Worm (Caenorhabditis elegans) whole organism, young adult: ENCODE results near the gene acer-1.

ENCODE experiments used
- B0035.1 ChIP-seq: sonication (generic microtip); optimal IDR thresholded peaks from 2 replicates; lab custom pipeline; 2016; ENCODE audit warnings: missing genetic modification characterization, mild to moderate bottlenecking, missing compliant biosample characterization, missing genotype, missing genetic modification reagents
- B0261.1 ChIP-seq: sonication (generic microtip); optimal IDR thresholded peaks from 2 replicates; lab custom pipeline; 2016; ENCODE audit warnings: mild to moderate bottlenecking, missing genetic modification characterization, moderate library complexity, missing compliant biosample characterization
- C06A6.2 ChIP-seq: fragments of 200-800 bp; sonication (Bioruptor generic); conservative IDR thresholded peaks from 2 replicates; pipeline ENCODE4 v1.3.6; 2022; ENCODE audit warnings: missing genetic modification characterization, missing compliant biosample characterization
- F10E7.11 ChIP-seq: sonication (generic microtip); optimal IDR thresholded peaks from 2 replicates; lab custom pipeline; 2017; ENCODE audit warnings: mild to moderate bottlenecking, missing genetic modification characterization, moderate library complexity, missing compliant biosample characterization
- F22D6.2 ChIP-seq: sonication (generic microtip); optimal IDR thresholded peaks from 2 replicates; lab custom pipeline; 2016; ENCODE audit warnings: mild to moderate bottlenecking, missing genetic modification characterization, missing compliant biosample characterization
- F37B4.10 ChIP-seq: fragments of 200-800 bp; sonication (Bioruptor generic); IDR thresholded peaks from 2 replicates; pipeline ENCODE4 v1.3.6; 2022; ENCODE audit warnings: missing genetic modification characterization, missing compliant biosample characterization
- F39B2.1 ChIP-seq: fragments of 200-800 bp; sonication (Bioruptor generic); IDR thresholded peaks from 2 replicates; pipeline ENCODE4 v1.3.6; 2022; ENCODE audit warnings: missing genetic modification reagents, missing genetic modification characterization, missing compliant biosample characterization
- F49E8.2 ChIP-seq: sonication (generic microtip); optimal IDR thresholded peaks from 3 replicates; lab custom pipeline; 2017; ENCODE audit warnings: missing genetic modification characterization, mild to moderate bottlenecking, missing compliant biosample characterization, antibody characterized with exemption, moderate library complexity; ENCODE audit not compliant: insufficient read depth
- K11D2.4 ChIP-seq: fragments of 200-800 bp; sonication (Bioruptor generic); IDR thresholded peaks from 2 replicates; pipeline ENCODE4 v1.3.6; 2022; ENCODE audit warnings: missing genetic modification reagents, missing genetic modification characterization, missing compliant biosample characterization
- Y53F4B.3 ChIP-seq: fragments of 200-800 bp; sonication (Bioruptor generic); IDR thresholded peaks from 2 replicates; pipeline ENCODE4 v1.3.6; 2022; ENCODE audit warnings: missing genetic modification reagents, missing genetic modification characterization, missing compliant biosample characterization
- Y53G8AR.9 ChIP-seq: fragments of 200-800 bp; sonication (Bioruptor generic); conservative IDR thresholded peaks from 2 replicates; pipeline ENCODE4 v1.3.6; 2022; ENCODE audit warnings: missing genetic modification reagents, missing genetic modification characterization, missing compliant biosample characterization
- Y56A3A.18 ChIP-seq: fragments of 200-800 bp; sonication (Bioruptor generic); IDR thresholded peaks from 2 replicates; pipeline ENCODE4 v1.3.6; 2022; ENCODE audit warnings: missing genetic modification reagents, missing genetic modification characterization, missing compliant biosample characterization
- ZK185.1 ChIP-seq: sonication (generic microtip); optimal IDR thresholded peaks from 2 replicates; lab custom pipeline; 2016; ENCODE audit warnings: mild to moderate bottlenecking, missing genetic modification characterization, missing compliant biosample characterization; ENCODE audit not compliant: poor library complexity, severe bottlenecking
- ama-1 ChIP-seq, 3 experiments: fragments of 150-350 bp in 1 of 3; sonication (generic microtip) in 2 of 3; optimal IDR thresholded peaks; 2 replicates each; lab custom pipeline; 2014 to 2018; ENCODE audit warnings: missing biosample characterization in 2 of 3, missing genetic modification characterization in 2 of 3, missing genetic modification reagents in 2 of 3
- aptf-3 ChIP-seq: fragments of 200-800 bp; sonication (Bioruptor generic); IDR thresholded peaks from 2 replicates; pipeline ENCODE4 v1.3.6; 2022; ENCODE audit warnings: missing genetic modification characterization, missing compliant biosample characterization
- atf-7 ChIP-seq: sonication (generic microtip); optimal IDR thresholded peaks from 2 replicates; lab custom pipeline; 2017; ENCODE audit warnings: mild to moderate bottlenecking, missing genetic modification characterization, missing compliant biosample characterization
- ccch-3 ChIP-seq: fragments of 200-800 bp; sonication (Bioruptor generic); optimal IDR thresholded peaks from 2 replicates; lab custom pipeline; 2018; ENCODE audit warnings: mild to moderate bottlenecking, missing genetic modification characterization, missing compliant biosample characterization
- ceh-79 ChIP-seq: sonication (generic microtip); optimal IDR thresholded peaks from 2 replicates; lab custom pipeline; 2017; ENCODE audit warnings: mild to moderate bottlenecking, missing genetic modification characterization, missing compliant biosample characterization
- chd-7 ChIP-seq: sonication (generic microtip); optimal IDR thresholded peaks from 2 replicates; lab custom pipeline; 2016; ENCODE audit warnings: mild to moderate bottlenecking, missing genetic modification characterization, moderate library complexity, missing compliant biosample characterization
- die-1 ChIP-seq: sonication (generic microtip); optimal IDR thresholded peaks from 2 replicates; lab custom pipeline; 2016; ENCODE audit warnings: missing genotype, mild to moderate bottlenecking, missing genetic modification characterization, missing compliant biosample characterization
- dox-1 ChIP-seq: fragments of 200-800 bp; sonication (Bioruptor generic); IDR thresholded peaks from 2 replicates; pipeline ENCODE4 v1.3.6; 2022; ENCODE audit warnings: missing genetic modification reagents, missing genetic modification characterization, missing compliant biosample characterization
- egrh-3 ChIP-seq: fragments of 200-800 bp; sonication (Bioruptor generic); IDR thresholded peaks from 2 replicates; pipeline ENCODE4 v1.3.6; 2022; ENCODE audit warnings: missing genetic modification reagents, missing genetic modification characterization, missing compliant biosample characterization
- ekl-4 ChIP-seq: fragments of 200-800 bp; sonication (Bioruptor generic); IDR thresholded peaks from 2 replicates; pipeline ENCODE4 v1.3.6; 2022; ENCODE audit warnings: missing genetic modification reagents, missing genetic modification characterization, missing compliant biosample characterization
- fkh-3 ChIP-seq: sonication (generic microtip); optimal IDR thresholded peaks from 2 replicates; lab custom pipeline; 2016; ENCODE audit warnings: mild to moderate bottlenecking, missing genetic modification characterization, missing compliant biosample characterization
- gei-17 ChIP-seq: fragments of 200-800 bp; sonication (Bioruptor generic); optimal IDR thresholded peaks from 2 replicates; lab custom pipeline; 2018; ENCODE audit warnings: mild to moderate bottlenecking, missing genetic modification characterization, missing compliant biosample characterization
- him-1 ChIP-seq: sonication (generic microtip); optimal IDR thresholded peaks from 2 replicates; lab custom pipeline; 2016; ENCODE audit warnings: missing genotype, missing genetic modification reagents, missing genetic modification characterization, missing compliant biosample characterization
- hmg-1.2 ChIP-seq: fragments of 200-800 bp; sonication (Bioruptor generic); IDR thresholded peaks from 2 replicates; pipeline ENCODE4 v1.3.6; 2022; ENCODE audit warnings: missing genetic modification reagents, missing genetic modification characterization, missing compliant biosample characterization
- lag-1 ChIP-seq: fragments of 200-800 bp; sonication (Bioruptor generic); IDR thresholded peaks from 2 replicates; pipeline ENCODE4 v1.3.6; 2022; ENCODE audit warnings: missing genetic modification reagents, missing genetic modification characterization, missing compliant biosample characterization
- let-526 ChIP-seq: fragments of 200-800 bp; sonication (Bioruptor generic); IDR thresholded peaks from 2 replicates; pipeline ENCODE4 v1.3.6; 2022; ENCODE audit warnings: missing genetic modification reagents, missing genetic modification characterization, missing compliant biosample characterization
- lin-26 ChIP-seq: fragments of 200-800 bp; sonication (Bioruptor generic); IDR thresholded peaks from 2 replicates; pipeline ENCODE4 v1.3.6; 2022; ENCODE audit warnings: missing genetic modification reagents, missing genetic modification characterization, missing compliant biosample characterization
- madf-3 ChIP-seq: fragments of 200-800 bp; sonication (Bioruptor generic); IDR thresholded peaks from 2 replicates; pipeline ENCODE4 v1.3.6; 2022; ENCODE audit warnings: missing genetic modification reagents, missing genetic modification characterization, missing compliant biosample characterization
- mel-28 ChIP-seq: sonication (generic microtip); optimal IDR thresholded peaks from 2 replicates; lab custom pipeline; 2016; ENCODE audit warnings: borderline replicate concordance, mild to moderate bottlenecking, missing genetic modification characterization, missing compliant biosample characterization
- nfyb-1 ChIP-seq: fragments of 200-800 bp; sonication (Bioruptor generic); IDR thresholded peaks from 2 replicates; pipeline ENCODE4 v1.3.6; 2022; ENCODE audit warnings: missing genetic modification reagents, missing genetic modification characterization, missing compliant biosample characterization
- nhr-27 ChIP-seq: fragments of 200-800 bp; sonication (Bioruptor generic); optimal IDR thresholded peaks from 2 replicates; lab custom pipeline; 2018; ENCODE audit warnings: mild to moderate bottlenecking, missing genetic modification characterization, moderate library complexity, missing compliant biosample characterization
- repo-1 ChIP-seq: sonication (generic microtip); optimal IDR thresholded peaks from 2 replicates; lab custom pipeline; 2017; ENCODE audit warnings: mild to moderate bottlenecking, missing genetic modification characterization, missing compliant biosample characterization
- sdz-38 ChIP-seq: sonication (generic microtip); optimal IDR thresholded peaks from 2 replicates; lab custom pipeline; 2016; ENCODE audit warnings: missing genotype, missing genetic modification characterization, missing compliant biosample characterization
- sea-2 ChIP-seq: fragments of 200-800 bp; sonication (Bioruptor generic); IDR thresholded peaks from 2 replicates; pipeline ENCODE4 v1.3.6; 2022; ENCODE audit warnings: missing genetic modification characterization, missing compliant biosample characterization
- snpc-4 ChIP-seq, 5 experiments: fragments of 150-350 bp in 1 of 5; sonication (generic microtip) in 4 of 5; optimal IDR thresholded peaks; 2 replicates each; lab custom pipeline; 2014 to 2018; ENCODE audit warnings: missing genetic modification characterization in 5 of 5, missing biosample characterization in 3 of 5, antibody characterized with exemption in 2 of 5, mild to moderate bottlenecking in 2 of 5, missing compliant biosample characterization in 2 of 5, missing genotype in 2 of 5, moderate library complexity in 2 of 5, missing genetic modification reagents in 1 of 5
- somi-1 ChIP-seq: fragments of 200-800 bp; sonication (Bioruptor generic); optimal IDR thresholded peaks from 2 replicates; lab custom pipeline; 2018; ENCODE audit warnings: mild to moderate bottlenecking, missing genetic modification characterization, missing compliant biosample characterization
- tbp1 ChIP-seq: fragments of 200-800 bp; sonication (Bioruptor generic); optimal IDR thresholded peaks from 2 replicates; lab custom pipeline; 2018; ENCODE audit warnings: mild to moderate bottlenecking, missing genetic modification characterization, missing compliant biosample characterization
- tbx-9 ChIP-seq: sonication (generic microtip); optimal IDR thresholded peaks from 2 replicates; lab custom pipeline; 2016; ENCODE audit warnings: borderline replicate concordance, missing genetic modification characterization, inconsistent platforms, missing compliant biosample characterization
- xnd-1 ChIP-seq: sonication (generic microtip); optimal IDR thresholded peaks from 2 replicates; lab custom pipeline; 2016; ENCODE audit warnings: missing genotype, missing genetic modification reagents, missing genetic modification characterization, missing compliant biosample characterization
- zim-3 ChIP-seq: sonication (generic microtip); optimal IDR thresholded peaks from 2 replicates; lab custom pipeline; 2017; ENCODE audit warnings: mild to moderate bottlenecking, missing genetic modification characterization, moderate library complexity, missing compliant biosample characterization
- ztf-22 ChIP-seq: fragments of 200-800 bp; sonication (Bioruptor generic); optimal IDR thresholded peaks from 2 replicates; lab custom pipeline; 2018; ENCODE audit warnings: mild to moderate bottlenecking, missing genetic modification characterization, moderate library complexity, missing compliant biosample characterization

The acer-1 gene

DNA sequence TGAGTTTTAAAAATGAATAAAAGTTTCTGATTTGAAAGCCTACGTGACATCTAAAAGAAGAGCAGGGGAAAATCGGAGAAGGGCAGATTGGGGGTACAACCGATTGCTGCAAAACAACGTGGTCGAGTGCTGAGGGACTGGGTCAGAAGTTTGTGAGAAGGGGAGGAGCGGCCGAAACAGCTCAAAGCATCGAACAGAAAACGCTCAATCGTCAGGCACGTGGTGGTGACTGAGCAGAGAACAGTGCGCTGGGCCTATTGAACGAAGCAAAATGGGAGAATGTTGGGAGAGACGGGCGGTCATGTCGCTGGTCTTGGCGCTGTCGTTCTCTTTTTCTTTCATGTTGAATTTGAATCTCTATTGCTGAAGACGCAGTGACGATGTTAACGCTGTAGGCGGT is 976 bp upstream of the acer-1 start (continued):
- TF ChIP-seq F39B2.1 (GFP tag; lab: Robert Waterston, UW): no peak
- TF ChIP-seq snpc-4 (GFP tag; optimal IDR thresholded peaks at IDR 0.05; lab: Kevin White, UChicago): no peak
- peak in 2 of 4 experiments; percentile 9 to 25 for TF ChIP-seq snpc-4 (tag; optimal IDR thresholded peaks at IDR 0.05; lab: Kevin White, UChicago)
- TF ChIP-seq, all 124 proteins: peak for 38

DNA sequence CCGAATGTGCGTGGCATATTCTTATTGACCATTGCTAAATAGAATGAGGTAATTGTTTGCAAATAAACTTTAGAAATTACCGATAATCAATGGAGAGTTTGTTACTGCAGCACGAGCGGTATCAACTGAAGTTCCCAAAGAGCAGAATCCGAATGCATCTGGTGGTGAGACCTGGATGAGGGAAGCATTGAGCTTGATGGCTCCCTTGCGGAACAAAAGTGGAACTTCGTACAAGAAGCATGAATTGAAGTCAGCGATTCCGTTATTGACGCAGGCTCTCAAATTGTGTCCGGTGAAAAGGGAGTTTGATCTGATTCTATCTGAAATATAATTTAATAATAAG is 649 bp downstream of the acer-1 start:
- no peak for TF ChIP-seq F10E7.11
- TF ChIP-seq hmg-1.2: no peak
- TF ChIP-seq sdz-38: no peak
- no peak for TF ChIP-seq ceh-79
- no peak for TF ChIP-seq ccch-3 (GFP tag; lab: Kevin White, UChicago)
- no peak for TF ChIP-seq ztf-22 (GFP tag; lab: Kevin White, UChicago)
- TF ChIP-seq chd-7 (tag; lab: Kevin White, UChicago): no peak
- TF ChIP-seq C06A6.2 (GFP tag; lab: Robert Waterston, UW): 0 out of 2 replicates have a peak, but pooled peaks have one; percentile 12
- no peak for TF ChIP-seq lin-26
- peak; percentile 33 for TF ChIP-seq fkh-3 (tag; lab: Kevin White, UChicago)
- TF ChIP-seq aptf-3 (GFP tag; lab: Robert Waterston, UW): no peak
- TF ChIP-seq dox-1 (GFP tag; lab: Robert Waterston, UW): no peak
- no peak for TF ChIP-seq F49E8.2
- TF ChIP-seq F37B4.10: 0 out of 2 replicates have a peak, but pooled peaks have one; percentile 70
- no peak for TF ChIP-seq madf-3
- no peak for TF ChIP-seq him-1 (tag; lab: Kevin White, UChicago)
- TF ChIP-seq ekl-4 (GFP tag; lab: Robert Waterston, UW): no peak
- TF ChIP-seq F22D6.2: no peak
- TF ChIP-seq Y53G8AR.9: no peak
- peak; percentile 46; the same call in 1 of the 2 replicates for TF ChIP-seq nfyb-1 (GFP tag; lab: Robert Waterston, UW)
- no peak for TF ChIP-seq snpc-4 (GFP tag; optimal IDR thresholded peaks at IDR 0.05; lab: Kevin White, UChicago)
- no peak for TF ChIP-seq snpc-4 (tag; optimal IDR thresholded peaks at IDR 0.05; lab: Kevin White, UChicago)
- peak; percentile 94 for TF ChIP-seq ama-1 (optimal IDR thresholded peaks at IDR 0.05; lab: Kevin White, UChicago)
- TF ChIP-seq ama-1 (GFP tag; optimal IDR thresholded peaks at IDR 0.05; lab: Kevin White, UChicago): no peak
- peak; percentile 43 for TF ChIP-seq somi-1 (GFP tag; lab: Kevin White, UChicago)
- TF ChIP-seq Y53F4B.3 (GFP tag; lab: Robert Waterston, UW): no peak

DNA sequence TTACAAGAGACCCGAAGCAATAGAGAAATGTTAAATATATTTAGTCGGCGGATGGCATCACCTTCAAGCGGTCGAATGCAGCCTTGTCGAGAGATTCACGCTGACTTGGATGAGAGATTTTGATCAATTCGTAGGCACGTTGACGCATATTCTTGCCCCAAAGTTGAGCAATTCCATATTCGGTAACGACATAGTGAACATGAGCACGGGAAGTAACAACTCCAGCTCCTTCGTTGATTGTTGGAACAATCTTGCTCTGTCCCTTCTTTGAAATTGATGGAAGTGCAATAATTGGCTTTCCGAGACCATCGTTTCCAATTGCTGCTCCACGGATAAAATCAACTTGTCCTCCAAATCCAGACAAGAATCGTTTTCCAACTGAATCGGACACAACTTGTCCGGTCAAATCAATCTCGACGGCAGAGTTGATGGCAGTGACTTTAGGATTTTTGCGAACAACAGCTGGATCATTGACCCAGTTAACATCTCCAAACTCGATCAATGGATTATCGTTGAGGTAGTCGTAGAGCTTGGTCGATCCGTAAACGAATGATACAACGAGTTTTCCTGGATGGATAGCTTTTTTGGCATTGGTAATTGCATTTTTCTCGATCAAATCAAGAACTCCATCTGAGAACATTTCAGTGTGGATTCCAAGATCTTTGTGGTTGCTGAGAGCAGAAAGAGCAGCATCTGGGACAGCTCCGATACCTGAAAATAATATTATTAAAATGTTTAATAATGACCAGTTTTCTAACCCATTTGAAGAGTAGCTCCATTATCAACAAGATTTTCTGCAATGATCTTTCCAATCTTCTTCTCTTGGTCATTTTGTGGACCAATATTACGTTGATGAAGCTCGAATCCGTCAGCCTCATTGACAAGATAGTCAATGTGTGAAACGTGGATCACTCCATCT is 1.3 kb downstream of the acer-1 start:
- TF ChIP-seq ZK185.1 (tag; lab: Kevin White, UChicago): peak; percentile 33
- TF ChIP-seq F49E8.2: no peak
- TF ChIP-seq repo-1: no peak
- TF ChIP-seq die-1 (tag; lab: Kevin White, UChicago): no peak
- TF ChIP-seq hmg-1.2: 0 out of 2 replicates have a peak, but pooled peaks have one; percentile 4
- TF ChIP-seq mel-28 (tag; lab: Kevin White, UChicago): no peak
- no peak for TF ChIP-seq xnd-1
- TF ChIP-seq C06A6.2 (GFP tag; lab: Robert Waterston, UW): no peak
- TF ChIP-seq B0035.1: no peak
- TF ChIP-seq fkh-3 (tag; lab: Kevin White, UChicago): no peak
- no peak for TF ChIP-seq let-526 (GFP tag; lab: Robert Waterston, UW)
- TF ChIP-seq B0261.1 (tag; lab: Kevin White, UChicago): no peak
- no peak for TF ChIP-seq atf-7
- TF ChIP-seq zim-3: no peak
- no peak for TF ChIP-seq tbx-9
- no peak for TF ChIP-seq nhr-27
- TF ChIP-seq tbp1 (GFP tag; lab: Kevin White, UChicago): no peak
- TF ChIP-seq egrh-3 (GFP tag; lab: Robert Waterston, UW): no peak
- TF ChIP-seq lag-1: no peak
- no peak for TF ChIP-seq gei-17 (GFP tag; lab: Kevin White, UChicago)
- TF ChIP-seq K11D2.4: no peak
- TF ChIP-seq Y56A3A.18: no peak
- TF ChIP-seq sea-2 (GFP tag; lab: Robert Waterston, UW): no peak
